Fruit fly (Drosophila melanogaster) whole organism: ENCODE measurements around the gene alphaTub84B.

ENCODE experiments used
- CG8478 ChIP-seq: fragments of >200 bp; optimal IDR thresholded peaks from 2 replicates; lab custom pipeline; 2018; ENCODE audit warnings: inconsistent platforms
- pan ChIP-seq: fragments of >200 bp; optimal IDR thresholded peaks from 2 replicates; lab custom pipeline; 2017
- psq ChIP-seq: fragments of >200 bp; optimal IDR thresholded peaks from 2 replicates; lab custom pipeline; 2017
- usp ChIP-seq: fragments of >200 bp; optimal IDR thresholded peaks from 2 replicates; lab custom pipeline; 2017; ENCODE audit warnings: missing biosample characterization, missing genetic modification characterization, mixed read lengths

DNA sequence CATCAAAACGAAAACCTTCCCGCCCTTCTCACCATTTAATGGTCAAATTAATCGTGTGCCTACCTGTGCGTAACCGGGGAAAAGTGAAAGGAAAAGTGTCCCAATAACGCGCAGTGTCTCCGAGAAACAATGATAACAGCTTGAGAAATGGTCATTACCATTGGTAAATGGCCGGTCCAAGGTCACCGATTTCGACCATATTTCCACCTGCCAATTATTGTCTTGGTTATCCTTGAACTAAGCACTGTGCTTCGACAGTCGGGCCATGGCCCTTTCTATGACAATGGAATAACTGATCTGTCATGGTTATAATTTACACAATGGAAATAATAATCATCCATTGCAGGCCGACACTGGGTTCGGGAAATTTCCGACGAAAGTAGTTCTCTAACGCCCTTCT is 42.4 kb upstream of the alphaTub84B start:
- TF ChIP-seq psq = no peak
- no peak for TF ChIP-seq pan (lab: Kevin White, UChicago)
- TF ChIP-seq usp (GFP tag; lab: Kevin White, UChicago) = no peak
- no peak for TF ChIP-seq CG8478 (lab: Kevin White, UChicago)
